Worm (Caenorhabditis elegans) whole organism, L2 larva: ENCODE data around the gene srsx-10.

ENCODE experiments used
- C34F6.9 ChIP-seq: fragments of 150-350 bp; optimal IDR thresholded peaks from 2 replicates; lab custom pipeline; 2014; ENCODE audit warnings: missing biosample characterization, missing genetic modification characterization
- R02D3.7 ChIP-seq: fragments of 150-350 bp; optimal IDR thresholded peaks from 2 replicates; lab custom pipeline; 2014; ENCODE audit warnings: missing biosample characterization, missing genetic modification characterization
- Y55F3AM.14 ChIP-seq: fragments of 200-800 bp; sonication (Bioruptor generic); optimal IDR thresholded peaks from 2 replicates; lab custom pipeline; 2018; ENCODE audit warnings: mild to moderate bottlenecking, missing genetic modification characterization, missing compliant biosample characterization
- ZK546.5 ChIP-seq: sonication (generic microtip); optimal IDR thresholded peaks from 2 replicates; lab custom pipeline; 2017; ENCODE audit warnings: missing biosample characterization, missing genetic modification characterization
- alr-1 ChIP-seq: fragments of 150-350 bp; optimal IDR thresholded peaks from 2 replicates; lab custom pipeline; 2014; ENCODE audit warnings: missing biosample characterization, missing genetic modification characterization
- ama-1 ChIP-seq: fragments of 150-350 bp; optimal IDR thresholded peaks from 2 replicates; lab custom pipeline; 2018; ENCODE audit warnings: inconsistent platforms
- blmp-1 ChIP-seq: sonication (generic microtip); optimal IDR thresholded peaks from 2 replicates; lab custom pipeline; 2017; ENCODE audit warnings: missing genetic modification characterization, mild to moderate bottlenecking, missing compliant biosample characterization, antibody characterized with exemption, moderate library complexity; ENCODE audit not compliant: insufficient read depth
- ceh-16 ChIP-seq: fragments of 150-350 bp; optimal IDR thresholded peaks from 2 replicates; lab custom pipeline; 2014; ENCODE audit warnings: missing biosample characterization, missing genetic modification characterization
- ceh-82 ChIP-seq: fragments of 150-350 bp; optimal IDR thresholded peaks from 2 replicates; lab custom pipeline; 2014; ENCODE audit warnings: missing biosample characterization, missing genetic modification characterization
- dmd-4 ChIP-seq: sonication (generic microtip); optimal IDR thresholded peaks from 2 replicates; lab custom pipeline; 2017; ENCODE audit warnings: missing biosample characterization, missing genetic modification characterization
- egl-27 ChIP-seq: sonication (generic microtip); optimal IDR thresholded peaks from 3 replicates; lab custom pipeline; 2017; ENCODE audit warnings: missing biosample characterization, missing genetic modification reagents, missing genetic modification characterization
- elt-1 ChIP-seq: fragments of 150-350 bp; optimal IDR thresholded peaks from 2 replicates; lab custom pipeline; 2014; ENCODE audit warnings: missing biosample characterization, missing genetic modification characterization
- elt-3 ChIP-seq: sonication (generic microtip); optimal IDR thresholded peaks from 2 replicates; lab custom pipeline; 2017; ENCODE audit warnings: missing biosample characterization, missing genetic modification characterization
- fos-1 ChIP-seq: fragments of 150-350 bp; optimal IDR thresholded peaks from 2 replicates; lab custom pipeline; 2014; ENCODE audit warnings: missing biosample characterization, missing genetic modification characterization
- gmeb-1 ChIP-seq: fragments of 150-350 bp; optimal IDR thresholded peaks from 2 replicates; lab custom pipeline; 2014; ENCODE audit warnings: missing biosample characterization, missing genetic modification characterization
- lin-11 ChIP-seq: fragments of 150-350 bp; sonication (generic microtip); optimal IDR thresholded peaks from 2 replicates; lab custom pipeline; 2014; ENCODE audit warnings: missing biosample characterization, missing genetic modification characterization, inconsistent platforms, mixed read lengths
- lin-13 ChIP-seq: fragments of 150-350 bp; optimal IDR thresholded peaks from 2 replicates; lab custom pipeline; 2014; ENCODE audit warnings: missing biosample characterization, missing genetic modification reagents, missing genetic modification characterization
- lin-39 ChIP-seq: fragments of 150-350 bp; optimal IDR thresholded peaks from 2 replicates; lab custom pipeline; 2014; ENCODE audit warnings: missing biosample characterization, missing genetic modification reagents, missing genetic modification characterization
- lsy-2 ChIP-seq, 2 experiments: fragments of 150-350 bp in 1 of 2; sonication (generic microtip) in 1 of 2; optimal IDR thresholded peaks; 2 replicates each; lab custom pipeline; 2014 to 2017; ENCODE audit warnings: missing biosample characterization in 2 of 2, missing genetic modification characterization in 2 of 2
- mab-5 ChIP-seq: fragments of 150-350 bp; optimal IDR thresholded peaks from 2 replicates; lab custom pipeline; 2014; ENCODE audit warnings: missing biosample characterization, missing genetic modification characterization
- mbf-1 ChIP-seq: sonication (generic microtip); optimal IDR thresholded peaks from 2 replicates; lab custom pipeline; 2017; ENCODE audit warnings: missing biosample characterization, missing genetic modification characterization
- mdl-1 ChIP-seq, 2 experiments: fragments of 150-350 bp in 1 of 2; sonication (generic microtip) in 1 of 2; optimal IDR thresholded peaks; 2 replicates each; lab custom pipeline; 2017; ENCODE audit warnings: missing biosample characterization in 2 of 2, missing genetic modification characterization in 2 of 2
- nhr-10 ChIP-seq: sonication (generic microtip); optimal IDR thresholded peaks from 2 replicates; lab custom pipeline; 2017; ENCODE audit warnings: missing biosample characterization, missing genetic modification characterization
- nhr-12 ChIP-seq: fragments of 150-350 bp; optimal IDR thresholded peaks from 2 replicates; lab custom pipeline; 2014; ENCODE audit warnings: missing biosample characterization, missing genetic modification characterization
- nhr-129 ChIP-seq: fragments of 150-350 bp; optimal IDR thresholded peaks from 2 replicates; lab custom pipeline; 2014; ENCODE audit warnings: missing biosample characterization, missing genetic modification characterization
- nhr-23 ChIP-seq: fragments of 150-350 bp; optimal IDR thresholded peaks from 2 replicates; lab custom pipeline; 2014; ENCODE audit warnings: missing biosample characterization, missing genetic modification reagents, missing genetic modification characterization
- nhr-237 ChIP-seq: fragments of 150-350 bp; optimal IDR thresholded peaks from 2 replicates; lab custom pipeline; 2014; ENCODE audit warnings: missing biosample characterization, missing genetic modification characterization
- nhr-25 ChIP-seq: fragments of 150-350 bp; sonication (generic microtip); optimal IDR thresholded peaks from 3 replicates; lab custom pipeline; 2014; ENCODE audit warnings: missing biosample characterization, missing genetic modification characterization
- nhr-6 ChIP-seq: fragments of 150-350 bp; optimal IDR thresholded peaks from 2 replicates; lab custom pipeline; 2014; ENCODE audit warnings: missing biosample characterization, missing genetic modification characterization
- sem-4 ChIP-seq: fragments of 150-350 bp; optimal IDR thresholded peaks from 2 replicates; lab custom pipeline; 2014; ENCODE audit warnings: missing biosample characterization, missing genetic modification reagents, missing genetic modification characterization
- skn-1 ChIP-seq: sonication (generic microtip); optimal IDR thresholded peaks from 2 replicates; lab custom pipeline; 2017; ENCODE audit warnings: missing biosample characterization, missing genetic modification characterization
- sma-3 ChIP-seq: sonication (generic microtip); optimal IDR thresholded peaks from 2 replicates; lab custom pipeline; 2016; ENCODE audit warnings: missing genetic modification reagents, missing genetic modification characterization, missing compliant biosample characterization
- sma-9 ChIP-seq, 2 experiments: fragments of 150-350 bp in 1 of 2; sonication (generic microtip) in 1 of 2; optimal IDR thresholded peaks; 2 replicates each; lab custom pipeline; 2014 to 2016; ENCODE audit warnings: missing genetic modification characterization in 2 of 2, mild to moderate bottlenecking in 1 of 2, missing biosample characterization in 1 of 2, missing compliant biosample characterization in 1 of 2, missing genetic modification reagents in 1 of 2, moderate library complexity in 1 of 2
- snpc-4 ChIP-seq: fragments of 150-350 bp; optimal IDR thresholded peaks from 2 replicates; lab custom pipeline; 2014; ENCODE audit warnings: missing biosample characterization, missing genetic modification characterization
- unc-39 ChIP-seq: fragments of 150-350 bp; optimal IDR thresholded peaks from 2 replicates; lab custom pipeline; 2014; ENCODE audit warnings: missing biosample characterization, missing genetic modification characterization
- unc-55 ChIP-seq: fragments of 150-350 bp; sonication (generic microtip); optimal IDR thresholded peaks from 3 replicates; lab custom pipeline; 2014; ENCODE audit warnings: missing biosample characterization, missing genetic modification reagents, missing genetic modification characterization
- unc-62 ChIP-seq: fragments of 150-350 bp; optimal IDR thresholded peaks from 2 replicates; lab custom pipeline; 2014; ENCODE audit warnings: missing biosample characterization, missing genetic modification reagents, missing genetic modification characterization
- ztf-1 ChIP-seq: fragments of 200-800 bp; sonication (Bioruptor generic); conservative IDR thresholded peaks from 2 replicates; pipeline ENCODE4 v1.3.6; 2022; ENCODE audit warnings: missing genetic modification characterization, missing compliant biosample characterization
- ztf-11 ChIP-seq: sonication (generic microtip); optimal IDR thresholded peaks from 2 replicates; lab custom pipeline; 2017; ENCODE audit warnings: missing biosample characterization, missing genetic modification characterization

Gene srsx-10

DNA sequence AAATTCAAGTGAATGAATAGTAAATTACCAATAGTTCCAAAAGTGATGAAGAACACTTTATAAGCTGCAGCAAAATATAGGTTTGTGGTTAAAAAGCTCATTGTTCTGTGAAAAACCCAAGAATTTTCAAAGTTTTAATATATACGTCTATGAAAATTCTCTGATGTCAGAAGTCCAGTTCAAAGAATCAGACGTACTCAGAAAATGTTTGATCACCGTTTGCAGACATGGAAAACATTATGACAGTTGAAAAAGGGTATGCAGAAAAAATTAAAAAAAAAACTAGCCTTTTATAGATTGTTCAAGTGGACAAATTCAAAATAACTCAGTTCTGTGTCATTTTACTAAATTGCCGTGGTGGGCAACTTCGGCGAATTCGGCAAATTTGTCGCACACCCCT lies at the start of gene srsx-10:
Gene srsx-10, minus strand, starts transcription at position 101 of the 400 bp plus-strand sequence.
- TF ChIP-seq nhr-12 (tag; lab: Kevin White, UChicago) (no peak), ztf-1 (no peak)

DNA sequence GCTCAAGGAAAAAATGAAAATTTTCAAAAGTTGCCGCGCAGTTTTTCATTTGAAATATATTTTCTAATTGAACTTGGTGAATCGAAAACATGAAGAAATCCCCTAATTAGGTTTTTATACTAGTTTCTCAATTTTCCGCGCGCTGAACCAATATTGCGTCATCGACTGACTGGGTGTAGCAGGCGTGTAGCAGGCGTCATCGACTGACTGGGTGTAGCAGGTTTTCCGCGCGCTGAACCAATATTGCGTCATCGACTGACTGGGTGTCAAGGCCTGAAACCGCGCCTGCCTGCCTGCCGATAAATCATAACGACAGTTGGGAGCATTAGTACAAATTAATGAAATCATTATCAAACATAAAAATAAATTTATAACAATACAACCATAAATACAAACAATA lies 48.8 kb upstream of the srsx-10 start:
- TF ChIP-seq elt-3 (tag; lab: Kevin White, UChicago), result no peak
- no peak for TF ChIP-seq ZK546.5
- TF ChIP-seq R02D3.7 (tag; lab: Kevin White, UChicago), result no peak
- TF ChIP-seq Y55F3AM.14 (GFP tag; lab: Kevin White, UChicago), result no peak
- no peak for TF ChIP-seq nhr-129
- TF ChIP-seq snpc-4 (tag; lab: Kevin White, UChicago), result no peak
- no peak for TF ChIP-seq lin-13 (GFP tag; lab: Kevin White, UChicago)
- TF ChIP-seq nhr-23, result no peak
- no peak for TF ChIP-seq lin-11 (tag; lab: Kevin White, UChicago)
- no peak for TF ChIP-seq dmd-4 (tag; lab: Kevin White, UChicago)

ce11 chrV:5018810-5019274 lies 44.3 kb upstream of the srsx-10 start, which contains the start of gene srr-4:
Gene srr-4, plus strand, starts transcription at chrV:5019224.
- TF ChIP-seq skn-1 (tag; lab: Kevin White, UChicago), result peak; percentile 39
- no peak for TF ChIP-seq ceh-82 (tag; lab: Kevin White, UChicago)
- no peak for TF ChIP-seq nhr-12 (tag; lab: Kevin White, UChicago)
- TF ChIP-seq fos-1 (tag; lab: Kevin White, UChicago), result peak; percentile 66
- TF ChIP-seq sma-9 (GFP tag; optimal IDR thresholded peaks at IDR 0.05; lab: Kevin White, UChicago), result peak; percentile 18
- no peak for TF ChIP-seq sma-9 (tag; optimal IDR thresholded peaks at IDR 0.05; lab: Kevin White, UChicago)

DNA sequence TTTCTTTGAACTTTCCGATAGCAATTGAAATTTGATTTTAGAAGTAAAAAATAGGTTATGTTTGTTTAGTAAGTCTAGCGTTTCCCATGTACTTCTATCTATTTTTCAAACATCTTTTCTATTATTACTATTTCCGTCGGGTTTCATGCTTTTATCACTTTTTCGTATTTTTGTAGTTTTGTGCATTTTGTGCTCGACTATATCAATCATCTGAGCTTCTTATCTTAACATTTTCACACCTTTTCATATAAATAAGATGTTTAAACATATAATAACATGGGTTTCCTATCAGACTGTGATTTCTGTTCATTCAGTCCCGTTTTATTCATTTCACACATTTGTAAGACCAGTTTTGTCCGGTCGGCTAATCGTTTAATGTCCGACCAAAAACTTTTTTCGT lies 43.5 kb upstream of the srsx-10 start:
- TF ChIP-seq elt-3 (tag; lab: Kevin White, UChicago) (no peak), Y55F3AM.14 (GFP tag; lab: Kevin White, UChicago) (peak; percentile 42), ceh-16 (tag; lab: Kevin White, UChicago) (no peak), nhr-10 (tag; lab: Kevin White, UChicago) (no peak), lin-39 (tag; lab: Kevin White, UChicago) (no peak), mdl-1 (tag; optimal IDR thresholded peaks at IDR 0.05; lab: Kevin White, UChicago) (no peak), sma-3 (no peak), ama-1 (lab: Kevin White, UChicago) (no peak), sma-9 (GFP tag; optimal IDR thresholded peaks at IDR 0.05; lab: Kevin White, UChicago) (peak; percentile 55), sma-9 (tag; optimal IDR thresholded peaks at IDR 0.05; lab: Kevin White, UChicago) (no peak), unc-55 (no peak), sem-4 (tag; lab: Kevin White, UChicago) (no peak), egl-27 (no peak), gmeb-1 (tag; lab: Kevin White, UChicago) (no peak), alr-1 (no peak), lsy-2 (tag; optimal IDR thresholded peaks at IDR 0.05; lab: Kevin White, UChicago) (no peak), dmd-4 (tag; lab: Kevin White, UChicago) (no peak), nhr-12 (tag; lab: Kevin White, UChicago) (no peak), blmp-1 (tag; lab: Kevin White, UChicago) (no peak), fos-1 (tag; lab: Kevin White, UChicago) (peak; percentile 38), snpc-4 (tag; lab: Kevin White, UChicago) (no peak), nhr-237 (tag; lab: Kevin White, UChicago) (no peak), ZK546.5 (no peak), unc-62 (GFP tag; lab: Kevin White, UChicago) (no peak), ztf-11 (tag; lab: Kevin White, UChicago) (no peak), unc-39 (tag; lab: Kevin White, UChicago) (no peak), nhr-129 (no peak), elt-1 (tag; lab: Kevin White, UChicago) (no peak)

- no peak for TF ChIP-seq mbf-1 (tag; lab: Kevin White, UChicago)
- no peak for TF ChIP-seq elt-1 (tag; lab: Kevin White, UChicago)
- no peak for TF ChIP-seq nhr-237 (tag; lab: Kevin White, UChicago)
- no peak for TF ChIP-seq nhr-129
- no peak for TF ChIP-seq unc-55
- TF ChIP-seq C34F6.9 (tag; lab: Kevin White, UChicago), result no peak
- TF ChIP-seq mdl-1 (tag; optimal IDR thresholded peaks at IDR 0.05; lab: Kevin White, UChicago), result no peak
- no peak for TF ChIP-seq nhr-10 (tag; lab: Kevin White, UChicago)
- TF ChIP-seq elt-3 (tag; lab: Kevin White, UChicago), result no peak
- TF ChIP-seq ZK546.5, result no peak
- TF ChIP-seq sem-4 (tag; lab: Kevin White, UChicago), result no peak
- TF ChIP-seq nhr-6 (tag; lab: Kevin White, UChicago), result no peak
- TF ChIP-seq lin-11 (tag; lab: Kevin White, UChicago), result no peak
- no peak for TF ChIP-seq mab-5 (tag; lab: Kevin White, UChicago)
- no peak for TF ChIP-seq skn-1 (tag; lab: Kevin White, UChicago)
- no peak for TF ChIP-seq alr-1
- no peak for TF ChIP-seq nhr-25 (tag; lab: Kevin White, UChicago)
- TF ChIP-seq unc-62 (GFP tag; lab: Kevin White, UChicago), result no peak
- TF ChIP-seq sma-9 (GFP tag; optimal IDR thresholded peaks at IDR 0.05; lab: Kevin White, UChicago), result no peak
- no peak for TF ChIP-seq sma-9 (tag; optimal IDR thresholded peaks at IDR 0.05; lab: Kevin White, UChicago)
- no peak for TF ChIP-seq nhr-23
- TF ChIP-seq, all 48 proteins: peak for 0
Measured at ce11 chrV:5016728-5017127, 42.2 kb upstream of the srsx-10 start.
